Fruit fly (Drosophila melanogaster) whole organism, wandering third instar larva: ENCODE measurements around the gene alpha-Est7.

Experiments used
- Abd-B ChIP-seq: fragments of >200 bp; optimal IDR thresholded peaks from 2 replicates; lab custom pipeline; 2017; ENCODE audit warnings: missing biosample characterization, missing genetic modification characterization
- Dif ChIP-seq: fragments of 200-275, 200-300 bp; sonication (Bioruptor generic); optimal IDR thresholded peaks from 2 replicates; lab custom pipeline; 2018; ENCODE audit warnings: missing biosample characterization, missing genetic modification characterization; ENCODE audit not compliant: partially characterized antibody
- Hnf4 ChIP-seq: fragments of 200-800 bp; sonication (Bioruptor generic); optimal IDR thresholded peaks from 2 replicates; lab custom pipeline; 2016; ENCODE audit warnings: missing biosample characterization, mild to moderate bottlenecking, missing genetic modification characterization
- OdsH ChIP-seq: fragments of 200-800 bp; sonication (Bioruptor generic); optimal IDR thresholded peaks from 2 replicates; lab custom pipeline; 2016; ENCODE audit warnings: missing biosample characterization, mild to moderate bottlenecking, missing genetic modification characterization
- Sp1 ChIP-seq: fragments of 200-800 bp; sonication (Bioruptor generic); optimal IDR thresholded peaks from 3 replicates; lab custom pipeline; 2019; ENCODE audit warnings: missing biosample characterization, mild to moderate bottlenecking, missing genetic modification characterization, moderate library complexity
- Vsx2 ChIP-seq: fragments of 200-300, 225-300 bp; sonication (Bioruptor generic); optimal IDR thresholded peaks from 2 replicates; lab custom pipeline; 2018; ENCODE audit warnings: missing biosample characterization, missing genetic modification characterization; ENCODE audit not compliant: partially characterized antibody
- psq ChIP-seq: fragments of 200-800 bp; sonication (Bioruptor generic); optimal IDR thresholded peaks from 3 replicates; lab custom pipeline; 2017; ENCODE audit warnings: missing biosample characterization, mild to moderate bottlenecking, missing genetic modification characterization, moderate library complexity
- sage ChIP-seq: fragments of 200-800 bp; sonication (Bioruptor generic); optimal IDR thresholded peaks from 2 replicates; lab custom pipeline; 2016; ENCODE audit warnings: missing biosample characterization, mild to moderate bottlenecking, missing genetic modification characterization
- usp ChIP-seq: fragments of >200 bp; optimal IDR thresholded peaks from 2 replicates; lab custom pipeline; 2017; ENCODE audit warnings: missing biosample characterization, missing genetic modification characterization
- woc ChIP-seq: sonication (Bioruptor generic); optimal IDR thresholded peaks from 2 replicates; lab custom pipeline; 2016; ENCODE audit warnings: missing biosample characterization, mild to moderate bottlenecking, missing genetic modification characterization

DNA sequence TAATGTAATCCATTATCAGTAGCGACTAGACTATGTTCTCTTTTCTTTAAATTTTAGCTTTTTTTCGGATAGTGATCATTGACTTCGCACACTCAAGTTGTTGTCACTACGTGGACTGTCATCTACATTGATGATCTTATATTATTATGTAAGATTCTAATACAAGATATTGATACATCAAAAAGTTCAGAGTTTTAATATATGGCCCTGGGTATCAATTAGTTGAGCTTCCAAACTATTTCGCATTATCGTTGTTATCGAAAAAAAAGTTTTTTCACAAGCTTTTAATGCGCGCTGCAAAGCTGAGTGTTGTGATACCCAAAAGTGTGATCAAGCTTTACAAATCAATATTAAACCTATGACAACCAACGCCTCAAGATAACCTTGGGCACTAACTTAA lies 31.5 kb downstream of the alpha-Est7 start:
- TF ChIP-seq Sp1 (GFP tag; lab: Kevin White, UChicago) (no peak), Abd-B (GFP tag; lab: Kevin White, UChicago) (no peak), woc (GFP tag; lab: Kevin White, UChicago) (no peak), Dif (GFP tag; lab: Kevin White, UChicago) (peak; percentile 38), Vsx2 (GFP tag; lab: Kevin White, UChicago) (peak; percentile 4), Hnf4 (GFP tag; lab: Kevin White, UChicago) (no peak), sage (GFP tag; lab: Kevin White, UChicago) (no peak), usp (GFP tag; lab: Kevin White, UChicago) (no peak), OdsH (GFP tag; lab: Kevin White, UChicago) (no peak), psq (no peak)
